Fruit fly (Drosophila melanogaster): Measurements from ENCODE around the gene brwl.

brwl gene

dm6 chr2L:9594625-9595300, 26.1 kb downstream of the brwl start:
- no peak for TF ChIP-seq noc (tag; optimal IDR thresholded peaks at IDR 0.05)

dm6 chr2L:9598390-9598789, 29.7 kb downstream of the brwl start:
- no peak for TF ChIP-seq noc (tag; optimal IDR thresholded peaks at IDR 0.05)

dm6 chr2L:9600772-9601171, 32.1 kb downstream of the brwl start, which contains the start of gene CG4382:
Gene CG4382 (minus strand): TSS chr2L:9600872.
- no peak for TF ChIP-seq noc (tag; optimal IDR thresholded peaks at IDR 0.05)

- TF ChIP-seq noc (tag; optimal IDR thresholded peaks at IDR 0.05): no peak
Measured at dm6 chr2L:9601220-9601619, 32.5 kb downstream of the brwl start.

- TF ChIP-seq noc (tag; optimal IDR thresholded peaks at IDR 0.05): no peak
Measured at dm6 chr2L:9602103-9602502, 33.4 kb downstream of the brwl start.

- no peak for TF ChIP-seq noc (tag; optimal IDR thresholded peaks at IDR 0.05)
Measured at dm6 chr2L:9607997-9608563, 39.4 kb downstream of the brwl start, which contains the start of gene gcm2. Gene gcm2 (plus strand): TSS chr2L:9608562.

- TF ChIP-seq noc (tag; optimal IDR thresholded peaks at IDR 0.05): no peak
Measured at dm6 chr2L:9609337-9609856, 40.7 kb downstream of the brwl start.

- TF ChIP-seq noc (tag; optimal IDR thresholded peaks at IDR 0.05): no peak
Measured at dm6 chr2L:9612654-9613005, 43.9 kb downstream of the brwl start.

- TF ChIP-seq noc (tag; optimal IDR thresholded peaks at IDR 0.05): peak; percentile 33
Measured at dm6 chr2L:9613006-9613690, 44.5 kb downstream of the brwl start, which contains the start of gene Trx2. Gene Trx2 (plus strand): TSS chr2L:9613166.

dm6 chr2L:9613922-9614321, 45.2 kb downstream of the brwl start:
- TF ChIP-seq noc (tag; optimal IDR thresholded peaks at IDR 0.05): no peak

- no peak for TF ChIP-seq noc (tag; optimal IDR thresholded peaks at IDR 0.05)
Measured at dm6 chr2L:9614674-9615258, 46.1 kb downstream of the brwl start.

dm6 chr2L:9615561-9615960, 46.9 kb downstream of the brwl start:
- TF ChIP-seq noc (tag; optimal IDR thresholded peaks at IDR 0.05): no peak

- no peak for TF ChIP-seq noc (tag; optimal IDR thresholded peaks at IDR 0.05)
Measured at dm6 chr2L:9615983-9616519, 47.4 kb downstream of the brwl start, which contains the start of gene GlcAT-S. Gene GlcAT-S (plus strand): TSS chr2L:9616469.

- TF ChIP-seq noc (tag; optimal IDR thresholded peaks at IDR 0.05): no peak
Measured at dm6 chr2L:9616654-9617053, 48.0 kb downstream of the brwl start.

dm6 chr2L:9617908-9618307, 49.2 kb downstream of the brwl start:
- peak; percentile 68 for TF ChIP-seq noc (tag; optimal IDR thresholded peaks at IDR 0.05)

dm6 chr2L:9618871-9619270, 50.2 kb downstream of the brwl start:
- TF ChIP-seq noc (tag; optimal IDR thresholded peaks at IDR 0.05): peak; percentile 27

Data from whole organism, larva.